Fruit fly (Drosophila melanogaster) whole organism: ENCODE data around the gene CG3061.

Experiments
- pan ChIP-seq: fragments of >200 bp; optimal IDR thresholded peaks from 2 replicates; lab custom pipeline; 2017
- usp ChIP-seq: fragments of >200 bp; optimal IDR thresholded peaks from 2 replicates; lab custom pipeline; 2017; ENCODE audit warnings: missing biosample characterization, missing genetic modification characterization, mixed read lengths

dm6 chr3R:14058531-14059431 is 26.6 kb downstream of the CG3061 start:
- no peak for TF ChIP-seq usp (GFP tag; lab: Kevin White, UChicago)
- no peak for TF ChIP-seq pan (lab: Kevin White, UChicago)
